Fruit fly (Drosophila melanogaster) whole organism, embryonic: ENCODE measurements around the gene CG42811.

Source experiments
- CG10543 ChIP-seq: fragments of 200-800 bp; sonication (Bioruptor generic); optimal IDR thresholded peaks from 3 replicates; lab custom pipeline; 2017; ENCODE audit warnings: missing biosample characterization, mild to moderate bottlenecking, missing genetic modification characterization, moderate library complexity
- CG10979 ChIP-seq: fragments of 200-800 bp; sonication (Bioruptor generic); optimal IDR thresholded peaks from 2 replicates; lab custom pipeline; 2018; ENCODE audit warnings: missing biosample characterization, mild to moderate bottlenecking, missing genetic modification characterization, moderate library complexity
- CG11504 ChIP-seq: fragments of 200-800 bp; sonication (Bioruptor generic); optimal IDR thresholded peaks from 3 replicates; lab custom pipeline; 2019; ENCODE audit warnings: missing biosample characterization, mild to moderate bottlenecking, missing genetic modification characterization, moderate library complexity
- CG11695 ChIP-seq: fragments of 200-800 bp; sonication (Bioruptor generic); IDR thresholded peaks from 3 replicates; pipeline ENCODE4 v1.3.6; 2022; ENCODE audit warnings: missing biosample characterization, missing genetic modification characterization
- CG11696 ChIP-seq: fragments of 200-800 bp; sonication (Bioruptor generic); IDR thresholded peaks from 2 replicates; pipeline ENCODE4 v1.3.6; 2022; ENCODE audit warnings: missing biosample characterization, missing genetic modification characterization
- CG12236 ChIP-seq: fragments of 200-800 bp; sonication (Bioruptor generic); optimal IDR thresholded peaks from 2 replicates; lab custom pipeline; 2016; ENCODE audit warnings: missing biosample characterization, missing genetic modification characterization
- CG12391 ChIP-seq: fragments of 200-800 bp; sonication (Bioruptor generic); optimal IDR thresholded peaks from 3 replicates; lab custom pipeline; 2018; ENCODE audit warnings: missing biosample characterization, mild to moderate bottlenecking, missing genetic modification characterization, moderate library complexity
- CG12659 ChIP-seq: fragments of 200-800 bp; sonication (Bioruptor generic); optimal IDR thresholded peaks from 3 replicates; lab custom pipeline; 2017; ENCODE audit warnings: mild to moderate bottlenecking, missing biosample characterization, missing genetic modification reagents, missing genetic modification characterization
- CG14441 ChIP-seq: fragments of 200-800 bp; sonication (Bioruptor generic); IDR thresholded peaks from 2 replicates; pipeline ENCODE4 v1.3.6; 2022; ENCODE audit warnings: missing biosample characterization, missing genetic modification characterization
- CG15514 ChIP-seq: fragments of 200-800 bp; sonication (Bioruptor generic); optimal IDR thresholded peaks from 3 replicates; lab custom pipeline; 2017; ENCODE audit warnings: missing biosample characterization, missing genetic modification characterization, mild to moderate bottlenecking, moderate library complexity, missing genetic modification reagents
- CG1602 ChIP-seq: fragments of 200-800 bp; sonication (Bioruptor generic); optimal IDR thresholded peaks from 3 replicates; lab custom pipeline; 2016; ENCODE audit warnings: missing biosample characterization, missing genetic modification characterization
- CG17361 ChIP-seq: fragments of 200-800 bp; sonication (Bioruptor generic); IDR thresholded peaks from 3 replicates; pipeline ENCODE4 v1.3.6; 2022; ENCODE audit warnings: missing biosample characterization, missing genetic modification characterization
- CG32772 ChIP-seq: fragments of 200-800 bp; sonication (Bioruptor generic); IDR thresholded peaks from 2 replicates; pipeline ENCODE4 v1.3.6; 2022; ENCODE audit warnings: missing biosample characterization, missing genetic modification characterization
- CG4328 ChIP-seq: fragments of 200-800 bp; sonication (Bioruptor generic); optimal IDR thresholded peaks from 3 replicates; lab custom pipeline; 2017; ENCODE audit warnings: missing biosample characterization, missing genetic modification reagents, missing genetic modification characterization
- CG6683 ChIP-seq: fragments of 200-800 bp; sonication (Bioruptor generic); optimal IDR thresholded peaks from 2 replicates; lab custom pipeline; 2017; ENCODE audit warnings: missing biosample characterization, mild to moderate bottlenecking, missing genetic modification characterization, missing genetic modification reagents
- CG6854 ChIP-seq: fragments of 200-800 bp; sonication (Bioruptor generic); optimal IDR thresholded peaks from 3 replicates; lab custom pipeline; 2017; ENCODE audit warnings: missing biosample characterization, mild to moderate bottlenecking, missing genetic modification characterization
- CG7786 ChIP-seq: fragments of 200-800 bp; sonication (Bioruptor generic); optimal IDR thresholded peaks from 2 replicates; lab custom pipeline; 2016; ENCODE audit warnings: missing biosample characterization, missing genetic modification characterization
- CG8290 ChIP-seq, 3 experiments: fragments of 200-800 bp; sonication (Bioruptor generic); optimal IDR thresholded peaks; 2 replicates each; lab custom pipeline; 2016 to 2019; ENCODE audit warnings: missing biosample characterization in 3 of 3, missing genetic modification characterization in 3 of 3, mild to moderate bottlenecking in 2 of 3, moderate library complexity in 1 of 3
- CG9215 ChIP-seq: fragments of 200-800 bp; sonication (Bioruptor generic); IDR thresholded peaks from 2 replicates; pipeline ENCODE4 v1.3.6; 2022; ENCODE audit warnings: missing biosample characterization, missing genetic modification characterization
- CTCF ChIP-seq: fragments of 200-800 bp; sonication (Bioruptor generic); optimal IDR thresholded peaks from 2 replicates; lab custom pipeline; 2017; ENCODE audit warnings: missing biosample characterization, mild to moderate bottlenecking, missing genetic modification characterization, moderate library complexity
- D19B ChIP-seq: fragments of 200-800 bp; sonication (Bioruptor generic); optimal IDR thresholded peaks from 2 replicates; lab custom pipeline; 2017; ENCODE audit warnings: missing biosample characterization, mild to moderate bottlenecking, missing genetic modification characterization
- Doc3 ChIP-seq: fragments of 200-800 bp; sonication (Bioruptor generic); IDR thresholded peaks from 3 replicates; pipeline ENCODE4 v1.3.6; 2022; ENCODE audit warnings: missing biosample characterization, missing genetic modification characterization; ENCODE audit not compliant: partially characterized antibody
- Dref ChIP-seq: fragments of 200-800 bp; sonication (Bioruptor generic); IDR thresholded peaks from 2 replicates; pipeline ENCODE4 v1.3.6; 2022; ENCODE audit warnings: missing biosample characterization, missing genetic modification characterization
- Ets65A ChIP-seq: fragments of 200-800 bp; sonication (Bioruptor generic); peaks from one replicate; lab custom pipeline; 2016; ENCODE audit warnings: missing biosample characterization, missing genetic modification characterization
- Scr ChIP-seq: fragments of 200-800 bp; sonication (Bioruptor generic); IDR thresholded peaks from 2 replicates; pipeline ENCODE4 v1.3.6; 2022; ENCODE audit warnings: missing biosample characterization, missing genetic modification characterization; ENCODE audit not compliant: partially characterized antibody
- Sry-δ ChIP-seq: fragments of 200-800 bp; sonication (Bioruptor generic); optimal IDR thresholded peaks from 2 replicates; lab custom pipeline; 2016; ENCODE audit warnings: missing biosample characterization, missing genetic modification characterization
- Ssrp ChIP-seq: fragments of 200-800 bp; sonication (Bioruptor generic); optimal IDR thresholded peaks from 2 replicates; lab custom pipeline; 2018; ENCODE audit warnings: missing biosample characterization, mild to moderate bottlenecking, missing genetic modification characterization, moderate library complexity
- Vsx1 ChIP-seq: fragments of 200-800 bp; sonication (Bioruptor generic); optimal IDR thresholded peaks from 2 replicates; lab custom pipeline; 2017; ENCODE audit warnings: missing biosample characterization, mild to moderate bottlenecking, missing genetic modification characterization, missing genetic modification reagents
- bcd ChIP-seq: fragments of 200-800 bp; sonication (Bioruptor generic); optimal IDR thresholded peaks from 2 replicates; lab custom pipeline; 2017; ENCODE audit warnings: missing biosample characterization, mild to moderate bottlenecking, missing genetic modification characterization
- btn ChIP-seq: fragments of 200-800 bp; sonication (Bioruptor generic); optimal IDR thresholded peaks from 2 replicates; lab custom pipeline; 2016; ENCODE audit warnings: missing biosample characterization, missing genetic modification characterization
- crp ChIP-seq, 2 experiments: fragments of 200-800 bp; sonication (Bioruptor generic); optimal IDR thresholded peaks; 2 replicates in 1 of 2; 3 replicates in 1 of 2; lab custom pipeline; 2017; ENCODE audit warnings: missing biosample characterization in 2 of 2, missing genetic modification characterization in 2 of 2, mild to moderate bottlenecking in 1 of 2, moderate library complexity in 1 of 2
- fd3F ChIP-seq: fragments of 200-800 bp; sonication (Bioruptor generic); optimal IDR thresholded peaks from 2 replicates; lab custom pipeline; 2018; ENCODE audit warnings: missing biosample characterization, mild to moderate bottlenecking, missing genetic modification characterization, moderate library complexity
- gce ChIP-seq: fragments of 200-800 bp; sonication (Bioruptor generic); IDR thresholded peaks from 3 replicates; pipeline ENCODE4 v1.3.6; 2022; ENCODE audit warnings: missing biosample characterization, missing genetic modification characterization
- nau ChIP-seq: fragments of 200-800 bp; sonication (Bioruptor generic); optimal IDR thresholded peaks from 3 replicates; lab custom pipeline; 2017; ENCODE audit warnings: missing biosample characterization, mild to moderate bottlenecking, missing genetic modification characterization, missing genetic modification reagents
- nmo ChIP-seq: fragments of 200-800 bp; sonication (Bioruptor generic); optimal IDR thresholded peaks from 2 replicates; lab custom pipeline; 2018; ENCODE audit warnings: missing biosample characterization, mild to moderate bottlenecking, missing genetic modification characterization, moderate library complexity
- scrt ChIP-seq: fragments of 200-800 bp; sonication (Bioruptor generic); optimal IDR thresholded peaks from 2 replicates; lab custom pipeline; 2018; ENCODE audit warnings: missing biosample characterization, mild to moderate bottlenecking, missing genetic modification characterization, moderate library complexity
- sd ChIP-seq: fragments of 200-800 bp; sonication (Bioruptor generic); optimal IDR thresholded peaks from 3 replicates; lab custom pipeline; 2018; ENCODE audit warnings: missing biosample characterization, mild to moderate bottlenecking, missing genetic modification characterization, moderate library complexity
- tio ChIP-seq: fragments of 200-800 bp; sonication (Bioruptor generic); optimal IDR thresholded peaks from 2 replicates; lab custom pipeline; 2017; ENCODE audit warnings: missing biosample characterization, missing genetic modification characterization, inconsistent platforms
- zen ChIP-seq: fragments of 200-800 bp; sonication (Bioruptor generic); optimal IDR thresholded peaks from 3 replicates; lab custom pipeline; 2018; ENCODE audit warnings: missing biosample characterization, mild to moderate bottlenecking, missing genetic modification characterization, moderate library complexity

Gene CG42811

dm6 chr3R:24367120-24367519, at the start of gene CG42811:
Gene CG42811, minus strand, starts transcription at chr3R:24367220.
- TF ChIP-seq Ets65A (GFP tag; lab: Kevin White, UChicago) (peak; percentile 5), CG17361 (GFP tag; lab: Robert Waterston, UW) (no peak), tio (GFP tag; lab: Kevin White, UChicago) (no peak)

- TF ChIP-seq Ets65A (GFP tag; lab: Kevin White, UChicago), result peak; percentile 9
- no peak for TF ChIP-seq CG15514
These were observed 25.4 kb upstream of the CG42811 start, which contains the start of gene CG13616 for dm6 chr3R:24392207-24392939. Gene CG13616, plus strand, starts transcription at chr3R:24392889.

- TF ChIP-seq CG11696, result no peak
- TF ChIP-seq Dref (GFP tag; lab: Robert Waterston, UW), result no peak
- TF ChIP-seq gce (GFP tag; lab: Robert Waterston, UW), result no peak
- no peak for TF ChIP-seq crp (GFP tag; optimal IDR thresholded peaks at IDR 0.05; lab: Kevin White, UChicago)
- TF ChIP-seq CG1602 (GFP tag; lab: Kevin White, UChicago), result no peak
- TF ChIP-seq CG8290 (GFP tag; optimal IDR thresholded peaks at IDR 0.05; lab: Kevin White, UChicago), result no peak
- TF ChIP-seq CG8290 (tag; optimal IDR thresholded peaks at IDR 0.05; lab: Kevin White, UChicago), result no peak
- TF ChIP-seq scrt (GFP tag; lab: Kevin White, UChicago), result no peak
- TF ChIP-seq CG6854 (GFP tag; lab: Kevin White, UChicago), result no peak
- no peak for TF ChIP-seq CTCF (GFP tag; lab: Kevin White, UChicago)
- no peak for TF ChIP-seq nmo (GFP tag; lab: Kevin White, UChicago)
- TF ChIP-seq CG12391 (tag; lab: Kevin White, UChicago), result no peak
- TF ChIP-seq CG11695 (GFP tag; lab: Robert Waterston, UW), result no peak
- no peak for TF ChIP-seq CG10979 (tag; lab: Kevin White, UChicago)
- TF ChIP-seq Scr (GFP tag; lab: Robert Waterston, UW), result no peak
- TF ChIP-seq CG11504 (tag; lab: Kevin White, UChicago), result no peak
- TF ChIP-seq D19B (GFP tag; lab: Kevin White, UChicago), result no peak
- no peak for TF ChIP-seq CG14441 (GFP tag; lab: Robert Waterston, UW)
- no peak for TF ChIP-seq CG10543
- no peak for TF ChIP-seq fd3F (GFP tag; lab: Kevin White, UChicago)
These were observed 23.2 kb upstream of the CG42811 start, which contains the start of the genes CG5768 and CG13615 for dm6 chr3R:24390239-24390638. Gene CG5768, minus strand, starts transcription at chr3R:24390339. Gene CG13615, plus strand, starts transcription at chr3R:24390518.

- no peak for TF ChIP-seq btn (GFP tag; lab: Kevin White, UChicago)
- no peak for TF ChIP-seq Sry-δ
- no peak for TF ChIP-seq CG6683 (GFP tag; lab: Kevin White, UChicago)
- no peak for TF ChIP-seq CG12236 (GFP tag; lab: Kevin White, UChicago)
- TF ChIP-seq Ssrp (tag; lab: Kevin White, UChicago), result no peak
- TF ChIP-seq Doc3 (GFP tag; lab: Robert Waterston, UW), result no peak
- TF ChIP-seq CG11696, result no peak
- no peak for TF ChIP-seq nau
- TF ChIP-seq CG9215 (GFP tag; lab: Robert Waterston, UW), result no peak
- no peak for TF ChIP-seq CG32772 (GFP tag; lab: Robert Waterston, UW)
- TF ChIP-seq CG12659, result no peak
- no peak for TF ChIP-seq CG7786
- no peak for TF ChIP-seq CG4328 (GFP tag; lab: Kevin White, UChicago)
- no peak for TF ChIP-seq bcd (GFP tag; lab: Kevin White, UChicago)
- TF ChIP-seq zen (tag; lab: Kevin White, UChicago), result no peak
- no peak for TF ChIP-seq Vsx1
- no peak for TF ChIP-seq sd (tag; lab: Kevin White, UChicago)
These were observed 19.4 kb upstream of the CG42811 start for dm6 chr3R:24386434-24386833.
